Worm (Caenorhabditis elegans): Measurements from ENCODE around the gene F11G11.4.

- no peak for TF ChIP-seq W03F9.2 (tag; optimal IDR thresholded peaks at IDR 0.05)
- TF ChIP-seq dao-5 (tag; optimal IDR thresholded peaks at IDR 0.05) = no peak
- no peak for TF ChIP-seq him-1 (tag; optimal IDR thresholded peaks at IDR 0.05)
Observed at ce11 chrII:4837659-4838058, 22.7 kb upstream of the F11G11.4 start, which contains the start of gene C33F10.12.
